Fruit fly (Drosophila melanogaster) whole organism, embryonic: Measurements from ENCODE around the gene spas.

ENCODE experiments used
- Asciz ChIP-seq: fragments of 200-800 bp; sonication (Bioruptor generic); optimal IDR thresholded peaks from 2 replicates; lab custom pipeline; 2017; ENCODE audit warnings: missing biosample characterization, mild to moderate bottlenecking, missing genetic modification characterization, missing genetic modification reagents
- Atf6 ChIP-seq: fragments of 200-800 bp; sonication (Bioruptor generic); IDR thresholded peaks from 2 replicates; pipeline ENCODE4 v1.3.6; 2022; ENCODE audit warnings: missing biosample characterization, missing genetic modification characterization
- Blimp-1 ChIP-seq: fragments of 200-800 bp; sonication (Bioruptor generic); optimal IDR thresholded peaks from 3 replicates; lab custom pipeline; 2018; ENCODE audit warnings: missing biosample characterization, missing genetic modification characterization, mild to moderate bottlenecking, moderate library complexity, missing genetic modification reagents
- CG10979 ChIP-seq: fragments of 200-800 bp; sonication (Bioruptor generic); optimal IDR thresholded peaks from 2 replicates; lab custom pipeline; 2018; ENCODE audit warnings: missing biosample characterization, mild to moderate bottlenecking, missing genetic modification characterization, moderate library complexity
- CG11247 ChIP-seq: fragments of 200-800 bp; sonication (Bioruptor generic); IDR thresholded peaks from 2 replicates; pipeline ENCODE4 v1.3.6; 2022; ENCODE audit warnings: missing biosample characterization, missing genetic modification characterization
- CG11723 ChIP-seq: fragments of 200-800 bp; sonication (Bioruptor generic); optimal IDR thresholded peaks from 2 replicates; lab custom pipeline; 2017; ENCODE audit warnings: missing biosample characterization, mild to moderate bottlenecking, missing genetic modification characterization
- CG1233 ChIP-seq: fragments of 200-800 bp; sonication (Bioruptor generic); optimal IDR thresholded peaks from 4 replicates; lab custom pipeline; 2018; ENCODE audit warnings: missing biosample characterization, mild to moderate bottlenecking, missing genetic modification characterization
- CG12769 ChIP-seq: fragments of 200-800 bp; sonication (Bioruptor generic); optimal IDR thresholded peaks from 2 replicates; lab custom pipeline; 2019; ENCODE audit warnings: missing biosample characterization, mild to moderate bottlenecking, missing genetic modification characterization, moderate library complexity
- CG15601 ChIP-seq: fragments of 200-800 bp; sonication (Bioruptor generic); optimal IDR thresholded peaks from 3 replicates; lab custom pipeline; 2019; ENCODE audit warnings: missing biosample characterization, mild to moderate bottlenecking, missing genetic modification characterization, moderate library complexity
- CG17912 ChIP-seq: fragments of 200-800 bp; sonication (Bioruptor generic); optimal IDR thresholded peaks from 2 replicates; lab custom pipeline; 2018; ENCODE audit warnings: missing biosample characterization, mild to moderate bottlenecking, missing genetic modification characterization
- CG18619 ChIP-seq: fragments of 200-800 bp; sonication (Bioruptor generic); optimal IDR thresholded peaks from 3 replicates; lab custom pipeline; 2017; ENCODE audit warnings: missing biosample characterization, mild to moderate bottlenecking, missing genetic modification characterization
- CG2120 ChIP-seq: fragments of 200-800 bp; sonication (Bioruptor generic); optimal IDR thresholded peaks from 3 replicates; lab custom pipeline; 2016; ENCODE audit warnings: missing biosample characterization, missing genetic modification characterization
- CG2678 ChIP-seq: fragments of 200-800 bp; sonication (Bioruptor generic); optimal IDR thresholded peaks from 3 replicates; lab custom pipeline; 2019; ENCODE audit warnings: missing biosample characterization, mild to moderate bottlenecking, missing genetic modification characterization, moderate library complexity
- CG2712 ChIP-seq: fragments of 200-800 bp; optimal IDR thresholded peaks from 3 replicates; lab custom pipeline; 2019; ENCODE audit warnings: missing biosample characterization, mild to moderate bottlenecking, missing genetic modification characterization, moderate library complexity
- CG31224 ChIP-seq: fragments of 200-800 bp; sonication (Bioruptor generic); IDR thresholded peaks from 2 replicates; pipeline ENCODE4 v1.3.6; 2022; ENCODE audit warnings: missing biosample characterization, missing genetic modification characterization
- CG31441 ChIP-seq: fragments of 200-800 bp; sonication (Bioruptor generic); IDR thresholded peaks from 2 replicates; pipeline ENCODE4 v1.3.6; 2022; ENCODE audit warnings: missing biosample characterization, missing genetic modification characterization
- CG34224 ChIP-seq: fragments of 200-800 bp; sonication (Bioruptor generic); IDR thresholded peaks from 3 replicates; pipeline ENCODE4 v1.3.6; 2022; ENCODE audit warnings: missing biosample characterization, missing genetic modification characterization; ENCODE audit not compliant: partially characterized antibody
- CG3838 ChIP-seq: fragments of 200-800 bp; sonication (Bioruptor generic); optimal IDR thresholded peaks from 3 replicates; lab custom pipeline; 2016; ENCODE audit warnings: missing biosample characterization, missing genetic modification characterization
- CG3847 ChIP-seq: fragments of 200-800 bp; sonication (Bioruptor generic); IDR thresholded peaks from 2 replicates; pipeline ENCODE4 v1.3.6; 2022; ENCODE audit warnings: missing biosample characterization, missing genetic modification characterization
- CG6175 ChIP-seq: fragments of 200-800 bp; sonication (Bioruptor generic); IDR thresholded peaks from 3 replicates; pipeline ENCODE4 v1.3.6; 2022; ENCODE audit warnings: missing biosample characterization, missing genetic modification characterization
- CG7987 ChIP-seq: fragments of 200-800 bp; sonication (Bioruptor generic); optimal IDR thresholded peaks from 2 replicates; lab custom pipeline; 2018; ENCODE audit warnings: missing biosample characterization, mild to moderate bottlenecking, missing genetic modification characterization, moderate library complexity
- CG9932 ChIP-seq: fragments of 200-800 bp; sonication (Bioruptor generic); IDR thresholded peaks from 2 replicates; pipeline ENCODE4 v1.3.6; 2022; ENCODE audit warnings: missing biosample characterization, missing genetic modification characterization
- Camta ChIP-seq: fragments of 200-800 bp; sonication (Bioruptor generic); optimal IDR thresholded peaks from 2 replicates; lab custom pipeline; 2016; ENCODE audit warnings: missing biosample characterization, missing genetic modification characterization
- CoRest ChIP-seq: fragments of 200-800 bp; sonication (Bioruptor generic); optimal IDR thresholded peaks from 3 replicates; lab custom pipeline; 2018; ENCODE audit warnings: missing biosample characterization, mild to moderate bottlenecking, missing genetic modification characterization, moderate library complexity
- Ets65A ChIP-seq: fragments of 200-800 bp; sonication (Bioruptor generic); peaks from one replicate; lab custom pipeline; 2016; ENCODE audit warnings: missing biosample characterization, missing genetic modification characterization
- Gug ChIP-seq: fragments of 200-800 bp; sonication (Bioruptor generic); IDR thresholded peaks from 4 replicates; pipeline ENCODE4 v1.3.6; 2022; ENCODE audit warnings: missing biosample characterization, missing genetic modification characterization
- H2.0 ChIP-seq: fragments of 200-800 bp; sonication (Bioruptor generic); IDR thresholded peaks from 2 replicates; pipeline ENCODE4 v1.3.6; 2022; ENCODE audit warnings: missing biosample characterization, missing genetic modification characterization
- HmgZ ChIP-seq: fragments of 200-800 bp; sonication (Bioruptor generic); optimal IDR thresholded peaks from 2 replicates; lab custom pipeline; 2018; ENCODE audit warnings: missing biosample characterization, mild to moderate bottlenecking, missing genetic modification characterization
- Hr3 ChIP-seq: fragments of 200-800 bp; sonication (Bioruptor generic); optimal IDR thresholded peaks from 3 replicates; lab custom pipeline; 2016; ENCODE audit warnings: missing biosample characterization, missing genetic modification characterization
- MESR4 ChIP-seq: fragments of 200-800 bp; sonication (Bioruptor generic); optimal IDR thresholded peaks from 2 replicates; lab custom pipeline; 2018; ENCODE audit warnings: missing biosample characterization, mild to moderate bottlenecking, missing genetic modification characterization, moderate library complexity
- Meics ChIP-seq: fragments of 200-800 bp; sonication (Bioruptor generic); optimal IDR thresholded peaks from 2 replicates; lab custom pipeline; 2017; ENCODE audit warnings: missing biosample characterization, mild to moderate bottlenecking, missing genetic modification characterization
- Vsx1 ChIP-seq: fragments of 200-800 bp; sonication (Bioruptor generic); optimal IDR thresholded peaks from 2 replicates; lab custom pipeline; 2017; ENCODE audit warnings: missing biosample characterization, mild to moderate bottlenecking, missing genetic modification characterization, missing genetic modification reagents
- amos ChIP-seq: fragments of 200-800 bp; sonication (Bioruptor generic); IDR thresholded peaks from 2 replicates; pipeline ENCODE4 v1.3.6; 2022; ENCODE audit warnings: missing biosample characterization, missing genetic modification characterization; ENCODE audit not compliant: partially characterized antibody
- bcd ChIP-seq: fragments of 200-800 bp; sonication (Bioruptor generic); optimal IDR thresholded peaks from 2 replicates; lab custom pipeline; 2017; ENCODE audit warnings: missing biosample characterization, mild to moderate bottlenecking, missing genetic modification characterization
- bowl ChIP-seq: fragments of 200-800 bp; sonication (Bioruptor generic); IDR thresholded peaks from 2 replicates; pipeline ENCODE4 v1.3.6; 2022; ENCODE audit warnings: missing biosample characterization, missing genetic modification characterization
- dati ChIP-seq: fragments of 200-800 bp; sonication (Bioruptor generic); IDR thresholded peaks from 2 replicates; pipeline ENCODE4 v1.3.6; 2022; ENCODE audit warnings: missing biosample characterization, missing genetic modification characterization
- gfzf ChIP-seq: fragments of 200-800 bp; sonication (Bioruptor generic); optimal IDR thresholded peaks from 2 replicates; lab custom pipeline; 2016; ENCODE audit warnings: missing biosample characterization, mild to moderate bottlenecking, missing genetic modification characterization, moderate library complexity
- gsb-n ChIP-seq: fragments of 200-800 bp; sonication (Bioruptor generic); optimal IDR thresholded peaks from 3 replicates; lab custom pipeline; 2018; ENCODE audit warnings: missing biosample characterization, mild to moderate bottlenecking, missing genetic modification characterization
- ken ChIP-seq: fragments of 200-800 bp; sonication (Bioruptor generic); IDR thresholded peaks from 3 replicates; pipeline ENCODE4 v1.3.6; 2022; ENCODE audit warnings: missing biosample characterization, missing genetic modification characterization
- nerfin-1 ChIP-seq: fragments of 200-800 bp; sonication (Bioruptor generic); optimal IDR thresholded peaks from 3 replicates; lab custom pipeline; 2019; ENCODE audit warnings: missing biosample characterization, mild to moderate bottlenecking, missing genetic modification characterization, moderate library complexity
- p53 ChIP-seq: fragments of 200-800 bp; sonication (Bioruptor generic); optimal IDR thresholded peaks from 2 replicates; lab custom pipeline; 2016; ENCODE audit warnings: missing biosample characterization, missing genetic modification characterization
- sr ChIP-seq: fragments of 200-800 bp; sonication (Bioruptor generic); IDR thresholded peaks from 3 replicates; pipeline ENCODE4 v1.3.6; 2022; ENCODE audit warnings: missing biosample characterization, missing genetic modification characterization
- sug ChIP-seq: fragments of 200-800 bp; optimal IDR thresholded peaks from 2 replicates; lab custom pipeline; 2019; ENCODE audit warnings: missing biosample characterization, mild to moderate bottlenecking, missing genetic modification characterization, moderate library complexity
- tgo ChIP-seq: fragments of 200-800 bp; sonication (Bioruptor generic); IDR thresholded peaks from 3 replicates; pipeline ENCODE4 v1.3.6; 2022; ENCODE audit warnings: missing biosample characterization, missing genetic modification characterization
- tna ChIP-seq: fragments of 200-800 bp; sonication (Bioruptor generic); IDR thresholded peaks from 2 replicates; pipeline ENCODE4 v1.3.6; 2022; ENCODE audit warnings: missing biosample characterization, missing genetic modification characterization; ENCODE audit not compliant: partially characterized antibody

Gene spas

dm6 chr3R:24007775-24008506, 30.1 kb upstream of the spas start (continued):
- TF ChIP-seq CG2712 (tag; lab: Kevin White, UChicago) = peak; percentile 22
- TF ChIP-seq CG31224 (GFP tag; lab: Robert Waterston, UW) = no peak
- no peak for TF ChIP-seq Camta (GFP tag; lab: Kevin White, UChicago)
- no peak for TF ChIP-seq CG18619 (GFP tag; lab: Kevin White, UChicago)
- peak; percentile 1 for TF ChIP-seq Blimp-1 (GFP tag; lab: Kevin White, UChicago)
- TF ChIP-seq gfzf (GFP tag; lab: Kevin White, UChicago) = no peak
- 0 out of 2 replicates have a peak, but pooled peaks have one; percentile 17 for TF ChIP-seq bowl
- peak; percentile 76 for TF ChIP-seq CG2678 (tag; lab: Kevin White, UChicago)
- TF ChIP-seq Meics = peak; percentile 40
- TF ChIP-seq Asciz = peak; percentile 32
- TF ChIP-seq p53 (GFP tag; lab: Kevin White, UChicago) = no peak

dm6 chr3R:24008887-24009286, 29.1 kb upstream of the spas start:
- peak; percentile 53; the same call in 1 of the 3 replicates for TF ChIP-seq CG6175
- TF ChIP-seq sr (GFP tag; lab: Robert Waterston, UW) = peak; percentile 84
- TF ChIP-seq dati = no peak
- peak; percentile 79 for TF ChIP-seq CG12769
- TF ChIP-seq CG3838 (GFP tag; lab: Kevin White, UChicago) = no peak

- TF ChIP-seq CG31441 (GFP tag; lab: Robert Waterston, UW) = peak; percentile 61
- peak; percentile 22 for TF ChIP-seq CG10979
- peak; percentile 62; the same call in 1 of the 3 replicates for TF ChIP-seq sr (GFP tag; lab: Robert Waterston, UW)
- TF ChIP-seq CG2120 = peak; percentile 80
- TF ChIP-seq sug (tag; lab: Kevin White, UChicago) = peak; percentile 9
- peak; percentile 45; the same call in 1 of the 3 replicates for TF ChIP-seq ken (GFP tag; lab: Robert Waterston, UW)
- no peak for TF ChIP-seq tna
- TF ChIP-seq MESR4 (GFP tag; lab: Kevin White, UChicago) = no peak
- TF ChIP-seq tgo (GFP tag; lab: Robert Waterston, UW) = peak; percentile 75
- peak; percentile 76 for TF ChIP-seq Atf6 (GFP tag; lab: Robert Waterston, UW)
- TF ChIP-seq CG9932 = peak; percentile 55
- TF ChIP-seq CG17912 (GFP tag; lab: Kevin White, UChicago) = no peak
- peak; percentile 9; the same call in 1 of the 4 replicates for TF ChIP-seq Gug (GFP tag; lab: Robert Waterston, UW)
- TF ChIP-seq Ets65A (GFP tag; lab: Kevin White, UChicago) = peak; percentile 52
- peak; percentile 20 for TF ChIP-seq bcd (GFP tag; lab: Kevin White, UChicago)
- TF ChIP-seq CG15601 (tag; lab: Kevin White, UChicago) = peak; percentile 10
- TF ChIP-seq H2.0 (GFP tag; lab: Robert Waterston, UW) = peak; percentile 52; the same call in 1 of the 2 replicates
- TF ChIP-seq CG11247 (GFP tag; lab: Robert Waterston, UW) = peak; percentile 50; the same call in 1 of the 2 replicates
- TF ChIP-seq nerfin-1 (tag; lab: Kevin White, UChicago) = peak; percentile 26
- peak; percentile 3 for TF ChIP-seq CG11723 (GFP tag; lab: Kevin White, UChicago)
- no peak for TF ChIP-seq CG34224 (GFP tag; lab: Robert Waterston, UW)
- TF ChIP-seq CG1233 (GFP tag; lab: Kevin White, UChicago) = peak; percentile 27
- TF ChIP-seq HmgZ (tag; lab: Kevin White, UChicago) = peak; percentile 34
- peak; percentile 46 for TF ChIP-seq CG2712 (tag; lab: Kevin White, UChicago)
- TF ChIP-seq CG3847 (GFP tag; lab: Robert Waterston, UW) = peak; percentile 72
- TF ChIP-seq amos (GFP tag; lab: Robert Waterston, UW) = no peak
- no peak for TF ChIP-seq CG7987
- peak; percentile 9 for TF ChIP-seq gsb-n (tag; lab: Kevin White, UChicago)
- TF ChIP-seq Vsx1 = peak; percentile 11
- TF ChIP-seq CoRest (tag; lab: Kevin White, UChicago) = peak; percentile 66
- TF ChIP-seq Hr3 = peak; percentile 49
Measured at dm6 chr3R:24010637-24011214, 27.3 kb upstream of the spas start.
